Worm (Caenorhabditis elegans) whole organism, L3 larva: ENCODE results near the gene F20A1.6.

Source experiments
- R02D3.7 ChIP-seq: fragments of 150-350 bp; optimal IDR thresholded peaks from 2 replicates; lab custom pipeline; 2014; ENCODE audit warnings: missing biosample characterization, missing genetic modification characterization
- aly-2 ChIP-seq: fragments of 150-350 bp; optimal IDR thresholded peaks from 2 replicates; lab custom pipeline; 2014; ENCODE audit warnings: missing biosample characterization, missing genetic modification characterization
- ama-1 ChIP-seq: fragments of 150-350 bp; optimal IDR thresholded peaks from 2 replicates; lab custom pipeline; 2018
- ceh-16 ChIP-seq: sonication (generic microtip); optimal IDR thresholded peaks from 2 replicates; lab custom pipeline; 2017; ENCODE audit warnings: missing biosample characterization, missing genetic modification characterization
- ceh-28 ChIP-seq: fragments of 150-350 bp; optimal IDR thresholded peaks from 2 replicates; lab custom pipeline; 2014; ENCODE audit warnings: missing biosample characterization, missing genetic modification reagents, missing genetic modification characterization
- ceh-82 ChIP-seq: fragments of 150-350 bp; optimal IDR thresholded peaks from 2 replicates; lab custom pipeline; 2014; ENCODE audit warnings: missing biosample characterization, missing genetic modification characterization
- ceh-9 ChIP-seq: sonication (generic microtip); optimal IDR thresholded peaks from 2 replicates; lab custom pipeline; 2018; ENCODE audit warnings: missing biosample characterization, missing genetic modification characterization
- daf-12 ChIP-seq: fragments of 150-350 bp; optimal IDR thresholded peaks from 2 replicates; lab custom pipeline; 2014; ENCODE audit warnings: missing biosample characterization, missing genetic modification reagents, missing genetic modification characterization
- egl-5 ChIP-seq: fragments of 150-350 bp; optimal IDR thresholded peaks from 2 replicates; lab custom pipeline; 2017; ENCODE audit warnings: missing biosample characterization, missing genetic modification reagents, missing genetic modification characterization, inconsistent platforms
- elt-1 ChIP-seq: fragments of 150-350 bp; optimal IDR thresholded peaks from 2 replicates; lab custom pipeline; 2014; ENCODE audit warnings: missing biosample characterization, missing genetic modification characterization
- elt-2 ChIP-seq: sonication (generic microtip); optimal IDR thresholded peaks from 2 replicates; lab custom pipeline; 2016; ENCODE audit warnings: missing genetic modification reagents, mild to moderate bottlenecking, missing genetic modification characterization, missing compliant biosample characterization
- elt-3 ChIP-seq, 3 experiments: fragments of 150-350 bp in 1 of 3; sonication (generic microtip) in 2 of 3; optimal IDR thresholded peaks; 2 replicates in 2 of 3; 4 replicates in 1 of 3; lab custom pipeline; 2014 to 2017; ENCODE audit warnings: missing biosample characterization in 3 of 3, missing genetic modification characterization in 3 of 3
- eor-1 ChIP-seq, 2 experiments: fragments of 150-350 bp; optimal IDR thresholded peaks; 2 replicates each; lab custom pipeline; 2014 to 2018; ENCODE audit warnings: missing biosample characterization in 2 of 2, missing genetic modification characterization in 2 of 2
- fkh-10 ChIP-seq: sonication (generic microtip); optimal IDR thresholded peaks from 2 replicates; lab custom pipeline; 2017; ENCODE audit warnings: missing biosample characterization, missing genetic modification reagents, missing genetic modification characterization
- fkh-2 ChIP-seq: fragments of 150-350 bp; optimal IDR thresholded peaks from 2 replicates; lab custom pipeline; 2014; ENCODE audit warnings: missing biosample characterization, missing genetic modification reagents, missing genetic modification characterization
- fos-1 ChIP-seq: fragments of 150-350 bp; optimal IDR thresholded peaks from 2 replicates; lab custom pipeline; 2014; ENCODE audit warnings: missing biosample characterization, missing genetic modification characterization
- hmg-11 ChIP-seq: sonication (generic microtip); optimal IDR thresholded peaks from 2 replicates; lab custom pipeline; 2016; ENCODE audit warnings: missing genetic modification characterization, missing compliant biosample characterization
- jun-1 ChIP-seq: fragments of 150-350 bp; optimal IDR thresholded peaks from 2 replicates; lab custom pipeline; 2014; ENCODE audit warnings: missing biosample characterization, missing genetic modification reagents, missing genetic modification characterization
- lin-15B ChIP-seq: fragments of 150-350 bp; optimal IDR thresholded peaks from 2 replicates; lab custom pipeline; 2014; ENCODE audit warnings: missing biosample characterization, missing genetic modification characterization
- lin-39 ChIP-seq: fragments of 150-350 bp; optimal IDR thresholded peaks from 2 replicates; lab custom pipeline; 2018; ENCODE audit warnings: missing biosample characterization, missing genetic modification reagents, missing genetic modification characterization
- lsy-12 ChIP-seq: sonication (generic microtip); optimal IDR thresholded peaks from 2 replicates; lab custom pipeline; 2016; ENCODE audit warnings: mild to moderate bottlenecking, missing genetic modification characterization, missing compliant biosample characterization
- mdl-1 ChIP-seq: fragments of 150-350 bp; optimal IDR thresholded peaks from 2 replicates; lab custom pipeline; 2014; ENCODE audit warnings: missing biosample characterization, missing genetic modification characterization
- mml-1 ChIP-seq: fragments of 150-350 bp; sonication (generic microtip); optimal IDR thresholded peaks from 3 replicates; lab custom pipeline; 2014; ENCODE audit warnings: missing biosample characterization, missing genetic modification characterization
- nfya-1 ChIP-seq: sonication (generic microtip); optimal IDR thresholded peaks from 2 replicates; lab custom pipeline; 2017; ENCODE audit warnings: missing genetic modification characterization, mild to moderate bottlenecking, missing compliant biosample characterization, antibody characterized with exemption, moderate library complexity; ENCODE audit not compliant: insufficient read depth
- nhr-11 ChIP-seq: fragments of 150-350 bp; optimal IDR thresholded peaks from 2 replicates; lab custom pipeline; 2014; ENCODE audit warnings: missing biosample characterization, missing genetic modification characterization
- nhr-12 ChIP-seq: fragments of 150-350 bp; optimal IDR thresholded peaks from 2 replicates; lab custom pipeline; 2014; ENCODE audit warnings: missing biosample characterization, missing genetic modification characterization
- nhr-23 ChIP-seq: fragments of 150-350 bp; optimal IDR thresholded peaks from 2 replicates; lab custom pipeline; 2014; ENCODE audit warnings: missing biosample characterization, missing genetic modification reagents, missing genetic modification characterization
- nhr-237 ChIP-seq: fragments of 150-350 bp; optimal IDR thresholded peaks from 2 replicates; lab custom pipeline; 2014; ENCODE audit warnings: missing biosample characterization, missing genetic modification characterization
- nhr-25 ChIP-seq: sonication (generic microtip); optimal IDR thresholded peaks from 2 replicates; lab custom pipeline; 2017; ENCODE audit warnings: missing biosample characterization, missing genetic modification characterization
- nhr-43 ChIP-seq: sonication (generic microtip); optimal IDR thresholded peaks from 2 replicates; lab custom pipeline; 2016; ENCODE audit warnings: mild to moderate bottlenecking, missing genetic modification characterization, missing compliant biosample characterization; ENCODE audit not compliant: poor library complexity, severe bottlenecking
- nhr-67 ChIP-seq: fragments of 150-350 bp; optimal IDR thresholded peaks from 2 replicates; lab custom pipeline; 2014; ENCODE audit warnings: missing biosample characterization, missing genetic modification characterization
- nhr-77 ChIP-seq: fragments of 150-350 bp; optimal IDR thresholded peaks from 2 replicates; lab custom pipeline; 2014; ENCODE audit warnings: missing biosample characterization, missing genetic modification characterization
- pha-4 ChIP-seq: fragments of 150-350 bp; optimal IDR thresholded peaks from 2 replicates; lab custom pipeline; 2014; ENCODE audit warnings: missing biosample characterization, missing genetic modification reagents, missing genetic modification characterization
- pqm-1 ChIP-seq: fragments of 150-350 bp; optimal IDR thresholded peaks from 2 replicates; lab custom pipeline; 2017; ENCODE audit warnings: missing biosample characterization, missing genetic modification characterization, inconsistent platforms
- sea-2 ChIP-seq: fragments of 150-350 bp; sonication (generic microtip); optimal IDR thresholded peaks from 4 replicates; lab custom pipeline; 2014; ENCODE audit warnings: missing biosample characterization, missing genetic modification reagents, missing genetic modification characterization
- skn-1 ChIP-seq: fragments of 150-350 bp; optimal IDR thresholded peaks from 2 replicates; lab custom pipeline; 2014; ENCODE audit warnings: missing biosample characterization, missing genetic modification characterization
- snpc-4 ChIP-seq: fragments of 150-350 bp; optimal IDR thresholded peaks from 2 replicates; lab custom pipeline; 2014; ENCODE audit warnings: missing biosample characterization, missing genetic modification characterization
- tbx-2 ChIP-seq: sonication (generic microtip); optimal IDR thresholded peaks from 2 replicates; lab custom pipeline; 2016; ENCODE audit warnings: mild to moderate bottlenecking, missing genetic modification characterization, missing compliant biosample characterization
- unc-39 ChIP-seq: sonication (generic microtip); optimal IDR thresholded peaks from 4 replicates; lab custom pipeline; 2017; ENCODE audit warnings: missing biosample characterization, missing genetic modification characterization
- unc-62 ChIP-seq: fragments of 150-350 bp; sonication (generic microtip); optimal IDR thresholded peaks from 4 replicates; lab custom pipeline; 2014; ENCODE audit warnings: missing biosample characterization, missing genetic modification reagents, missing genetic modification characterization
- zag-1 ChIP-seq: fragments of 150-350 bp; optimal IDR thresholded peaks from 2 replicates; lab custom pipeline; 2014; ENCODE audit warnings: missing biosample characterization, missing genetic modification characterization
- ztf-4 ChIP-seq: fragments of 150-350 bp; optimal IDR thresholded peaks from 2 replicates; lab custom pipeline; 2014; ENCODE audit warnings: missing biosample characterization, missing genetic modification characterization

Gene F20A1.6

DNA sequence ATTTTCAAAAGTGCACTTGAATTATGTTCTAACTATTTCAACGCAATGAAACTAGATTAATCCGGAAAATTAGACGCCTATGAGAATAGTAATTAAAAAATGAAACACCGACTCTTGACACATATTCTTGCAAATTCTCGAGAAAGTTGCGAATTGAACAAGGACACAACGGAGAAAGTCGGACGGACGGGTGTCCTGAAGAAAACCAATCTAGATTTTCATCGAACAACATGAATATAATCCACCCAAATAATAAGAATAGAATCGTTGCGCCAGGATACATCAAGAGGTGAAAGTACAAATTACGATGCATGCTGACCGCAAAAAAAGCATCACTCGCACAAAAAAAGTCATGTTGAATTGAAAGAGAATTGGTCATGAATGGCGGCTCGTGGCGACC is 41.9 kb upstream of the F20A1.6 start:
- TF ChIP-seq fos-1 (no peak), egl-5 (tag; lab: Kevin White, UChicago) (no peak), nhr-77 (no peak), ceh-16 (no peak), ama-1 (lab: Kevin White, UChicago) (no peak)

DNA sequence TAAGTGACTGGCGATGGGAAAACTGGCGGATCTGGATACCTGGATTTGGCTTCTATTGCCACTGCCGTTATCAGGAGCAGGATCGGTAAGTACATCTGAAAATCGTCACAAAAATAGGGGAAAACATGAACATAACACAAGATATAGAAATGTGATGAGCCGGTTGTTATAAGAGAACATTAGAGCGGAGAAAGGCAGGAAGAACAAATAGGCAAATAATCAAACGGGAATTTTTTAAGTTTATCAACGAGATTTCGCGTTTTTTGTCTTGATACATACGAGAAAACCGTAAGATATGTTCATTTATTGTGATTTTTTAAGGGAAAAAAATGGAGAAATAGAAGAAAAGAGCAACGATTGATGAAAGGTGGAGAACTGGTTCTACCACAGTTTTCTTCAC is 38.3 kb upstream of the F20A1.6 start, which contains the start of gene Y57E12AR.1:
Gene Y57E12AR.1 (minus strand): TSS at position 101 of the 400 bp plus-strand sequence.
- no peak for TF ChIP-seq nhr-77
- no peak for TF ChIP-seq daf-12
- no peak for TF ChIP-seq unc-39 (tag; lab: Kevin White, UChicago)
- TF ChIP-seq fos-1, result no peak
- TF ChIP-seq mml-1 (tag; lab: Kevin White, UChicago), result no peak
- TF ChIP-seq nhr-67 (tag; lab: Kevin White, UChicago), result no peak
- no peak for TF ChIP-seq snpc-4 (tag; lab: Kevin White, UChicago)
- no peak for TF ChIP-seq R02D3.7 (tag; lab: Kevin White, UChicago)
- no peak for TF ChIP-seq hmg-11 (tag; lab: Kevin White, UChicago)
- TF ChIP-seq lin-39 (tag; lab: Kevin White, UChicago), result no peak
- no peak for TF ChIP-seq skn-1 (tag; lab: Kevin White, UChicago)
- TF ChIP-seq ceh-82 (tag; lab: Kevin White, UChicago), result no peak
- TF ChIP-seq ceh-9, result no peak
- no peak for TF ChIP-seq nhr-11
- no peak for TF ChIP-seq tbx-2 (tag; lab: Kevin White, UChicago)

DNA sequence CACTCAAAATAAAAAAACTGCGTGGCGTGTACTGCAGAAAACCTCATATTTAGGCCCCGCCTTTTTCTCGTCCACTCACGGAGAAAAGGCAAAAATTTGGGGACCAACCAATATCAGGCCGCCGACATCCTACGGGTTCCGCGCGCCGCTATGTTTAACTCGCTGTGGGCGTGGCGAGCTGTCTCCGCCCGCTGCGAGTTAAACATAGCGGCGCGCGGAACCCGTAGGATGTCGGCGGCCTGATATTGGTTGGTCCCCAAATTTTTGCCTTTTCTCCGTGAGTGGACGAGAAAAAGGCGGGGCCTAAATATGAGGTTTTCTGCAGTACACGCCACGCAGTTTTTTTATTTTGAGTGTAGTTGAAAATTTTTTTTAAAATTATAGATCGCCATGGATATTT is 35.8 kb upstream of the F20A1.6 start, which contains the start of gene tmem-258:
Gene tmem-258 (plus strand): TSS at position 385 of the 400 bp plus-strand sequence.
- TF ChIP-seq snpc-4 (tag; lab: Kevin White, UChicago), result peak; percentile 50

ce11 chrV:7060396-7060795 is 33.4 kb upstream of the F20A1.6 start, which contains the start of the genes Y57E12AL.6 and Y57E12AL.1:
Y57E12AL.6 (minus strand) TSS chrV:7060470.
Y57E12AL.1 (plus strand) TSS chrV:7060530.
- no peak for TF ChIP-seq nhr-67 (tag; lab: Kevin White, UChicago)
- no peak for TF ChIP-seq mml-1 (tag; lab: Kevin White, UChicago)
- TF ChIP-seq elt-3 (tag; optimal IDR thresholded peaks at IDR 0.05; lab: Kevin White, UChicago), result no peak
- TF ChIP-seq nhr-23 (tag; lab: Kevin White, UChicago), result peak; percentile 92
- no peak for TF ChIP-seq elt-1
- peak; percentile 81 for TF ChIP-seq pha-4 (tag; lab: Kevin White, UChicago)
- TF ChIP-seq skn-1 (tag; lab: Kevin White, UChicago), result peak; percentile 95
- TF ChIP-seq lsy-12, result peak; percentile 52
- peak; percentile 50 for TF ChIP-seq tbx-2 (tag; lab: Kevin White, UChicago)
- TF ChIP-seq unc-39 (tag; lab: Kevin White, UChicago), result no peak
- peak; percentile 70 for TF ChIP-seq lin-15B
- peak; percentile 93 for TF ChIP-seq snpc-4 (tag; lab: Kevin White, UChicago)
- peak; percentile 88 for TF ChIP-seq nhr-43 (tag; lab: Kevin White, UChicago)
- no peak for TF ChIP-seq sea-2 (GFP tag; lab: Kevin White, UChicago)
- no peak for TF ChIP-seq nhr-11
- TF ChIP-seq hmg-11 (tag; lab: Kevin White, UChicago), result peak; percentile 57
- TF ChIP-seq ceh-28, result peak; percentile 86
- no peak for TF ChIP-seq fkh-2
- peak; percentile 26 for TF ChIP-seq ztf-4 (tag; lab: Kevin White, UChicago)
- TF ChIP-seq nhr-25 (tag; lab: Kevin White, UChicago), result peak; percentile 90
- TF ChIP-seq mdl-1 (tag; lab: Kevin White, UChicago), result no peak
- peak; percentile 78 for TF ChIP-seq egl-5 (tag; lab: Kevin White, UChicago)
- TF ChIP-seq nhr-77, result peak; percentile 11
- no peak for TF ChIP-seq aly-2 (tag; lab: Kevin White, UChicago)
- no peak for TF ChIP-seq nhr-237 (tag; lab: Kevin White, UChicago)
- TF ChIP-seq pqm-1 (tag; lab: Kevin White, UChicago), result peak; percentile 33
- no peak for TF ChIP-seq ceh-82 (tag; lab: Kevin White, UChicago)
- no peak for TF ChIP-seq eor-1 (tag; optimal IDR thresholded peaks at IDR 0.05; lab: Kevin White, UChicago)
- peak; percentile 48 for TF ChIP-seq elt-2 (tag; lab: Kevin White, UChicago)
- TF ChIP-seq ceh-16, result no peak
- no peak for TF ChIP-seq nhr-12 (tag; lab: Kevin White, UChicago)
- TF ChIP-seq nfya-1 (tag; lab: Kevin White, UChicago), result peak; percentile 78
- peak; percentile 31 for TF ChIP-seq ama-1 (lab: Kevin White, UChicago)
- TF ChIP-seq unc-62, result no peak
- TF ChIP-seq zag-1, result no peak
- no peak for TF ChIP-seq fkh-10 (GFP tag; lab: Kevin White, UChicago)
- peak; percentile 69 for TF ChIP-seq jun-1 (tag; lab: Kevin White, UChicago)
- TF ChIP-seq lin-39 (tag; lab: Kevin White, UChicago), result peak; percentile 58
- TF ChIP-seq R02D3.7 (tag; lab: Kevin White, UChicago), result peak; percentile 35
- no peak for TF ChIP-seq fos-1
- TF ChIP-seq, all 47 proteins: peak for 21
